Fruit fly (Drosophila melanogaster) whole organism, wandering third instar larva: ENCODE results near the gene CG31089.

ENCODE experiments used
- pan ChIP-seq: fragments of >200 bp; optimal IDR thresholded peaks from 2 replicates; lab custom pipeline; 2017
- usp ChIP-seq: fragments of >200 bp; optimal IDR thresholded peaks from 2 replicates; lab custom pipeline; 2017; ENCODE audit warnings: missing biosample characterization, missing genetic modification characterization

DNA sequence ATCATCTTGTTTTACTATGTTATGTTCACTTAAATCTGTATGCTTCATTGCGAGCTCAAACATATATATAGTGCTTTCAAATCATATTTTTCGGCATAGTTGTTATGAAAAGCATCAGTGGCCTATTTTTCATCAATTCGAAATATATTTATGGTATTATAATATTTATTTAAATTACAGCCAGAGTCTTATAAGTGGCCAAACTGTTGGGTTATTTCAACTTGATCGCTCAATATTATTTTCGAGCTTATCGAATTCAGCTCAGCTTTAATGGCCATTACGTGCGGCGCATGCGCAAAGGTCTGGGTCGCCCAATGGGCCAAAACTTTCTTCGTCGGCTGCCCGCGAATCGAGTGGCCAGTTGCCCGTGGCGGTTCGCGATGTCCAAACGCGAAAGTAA, 5.3 kb upstream of the CG31089 start, which contains the start of gene Mco3:
- no peak for TF ChIP-seq pan (lab: Kevin White, UChicago)
- TF ChIP-seq usp (GFP tag; lab: Kevin White, UChicago): no peak
